Fruit fly (Drosophila melanogaster): ENCODE data around the gene Unc-76.

Gene Unc-76

DNA sequence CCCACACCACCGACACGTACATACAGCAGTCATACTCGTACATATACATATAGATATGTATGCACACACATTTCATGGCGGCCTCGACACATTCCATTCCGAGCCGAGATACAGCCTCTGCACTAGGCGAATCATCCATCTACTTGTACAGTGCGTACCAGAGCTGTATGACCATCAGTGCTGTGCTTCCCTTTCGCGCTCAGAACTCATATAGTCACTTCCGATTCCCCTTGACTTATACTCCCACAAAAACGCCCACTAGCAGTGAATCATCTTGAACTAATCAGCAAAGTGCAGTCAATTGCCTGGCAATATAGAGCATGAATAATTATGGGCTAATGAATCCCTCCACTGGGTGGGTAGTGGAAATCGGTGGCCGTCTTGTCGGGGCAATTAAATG lies 9.4 kb downstream of the Unc-76 start (continued):
- no peak for TF ChIP-seq hkb (optimal IDR thresholded peaks at IDR 0.05)
- no peak for TF ChIP-seq hkb (GFP tag; IDR thresholded peaks at IDR 0.05)
- TF ChIP-seq CG6813 (GFP tag; optimal IDR thresholded peaks at IDR 0.05), result no peak
- peak; percentile 14 for TF ChIP-seq sug (tag; optimal IDR thresholded peaks at IDR 0.05)
- no peak for TF ChIP-seq CG2129 (GFP tag; IDR thresholded peaks at IDR 0.05; ENCODE audit: partially characterized antibody)
- no peak for TF ChIP-seq CG1233 (GFP tag; optimal IDR thresholded peaks at IDR 0.05)
- no peak for TF ChIP-seq CG13775 (GFP tag; optimal IDR thresholded peaks at IDR 0.05)
- TF ChIP-seq CG17359 (tag; optimal IDR thresholded peaks at IDR 0.05), result no peak
- TF ChIP-seq CkIIα-i1 (GFP tag; IDR thresholded peaks at IDR 0.05), result no peak
- TF ChIP-seq phol (tag; optimal IDR thresholded peaks at IDR 0.05), result no peak
- TF ChIP-seq CG8388 (GFP tag; optimal IDR thresholded peaks at IDR 0.05), result peak; percentile 13
- TF ChIP-seq CG32532 (GFP tag; IDR thresholded peaks at IDR 0.05), result no peak
- no peak for TF ChIP-seq ap (GFP tag; IDR thresholded peaks at IDR 0.05)
- no peak for TF ChIP-seq CG7372 (GFP tag; IDR thresholded peaks at IDR 0.05)
- TF ChIP-seq CG5953 (GFP tag; IDR thresholded peaks at IDR 0.05), result no peak
- TF ChIP-seq trh (GFP tag; optimal IDR thresholded peaks at IDR 0.05), result no peak
- no peak for TF ChIP-seq CG6272 (GFP tag; IDR thresholded peaks at IDR 0.05)
- TF ChIP-seq ash1 (GFP tag; optimal IDR thresholded peaks at IDR 0.05), result no peak
- no peak for TF ChIP-seq CG9932 (GFP tag; IDR thresholded peaks at IDR 0.05)
- TF ChIP-seq nerfin-2 (GFP tag; IDR thresholded peaks at IDR 0.05; ENCODE audit: partially characterized antibody), result no peak
- TF ChIP-seq cg (GFP tag; optimal IDR thresholded peaks at IDR 0.05), result peak; percentile 28
- TF ChIP-seq Opbp (GFP tag; IDR thresholded peaks at IDR 0.05; ENCODE audit: partially characterized antibody), result no peak
- no peak for TF ChIP-seq CG17829 (tag; optimal IDR thresholded peaks at IDR 0.05)
- no peak for TF ChIP-seq Optix (GFP tag; IDR thresholded peaks at IDR 0.05)
- TF ChIP-seq az2 (GFP tag; optimal IDR thresholded peaks at IDR 0.05), result no peak
- no peak for TF ChIP-seq CG11093 (GFP tag; IDR thresholded peaks at IDR 0.05)
- peak; percentile 14 for TF ChIP-seq CG10543 (GFP tag; optimal IDR thresholded peaks at IDR 0.05)
- no peak for TF ChIP-seq HLH4C (GFP tag; IDR thresholded peaks at IDR 0.05; ENCODE audit: partially characterized antibody)
- TF ChIP-seq CG7963 (GFP tag; IDR thresholded peaks at IDR 0.05; ENCODE audit: partially characterized antibody), result no peak
- 0 out of 4 replicates have a peak, but pooled peaks have one; percentile 19 for TF ChIP-seq chinmo (GFP tag; IDR thresholded peaks at IDR 0.05; ENCODE audit: partially characterized antibody)
- TF ChIP-seq dmrt99B (tag; optimal IDR thresholded peaks at IDR 0.05), result peak; percentile 5
- TF ChIP-seq zfh1 (GFP tag; IDR thresholded peaks at IDR 0.05), result no peak
- no peak for TF ChIP-seq CG13123 (GFP tag; optimal IDR thresholded peaks at IDR 0.05)
- TF ChIP-seq Dip2 (GFP tag; IDR thresholded peaks at IDR 0.05), result no peak
- TF ChIP-seq sd (tag; optimal IDR thresholded peaks at IDR 0.05), result peak; percentile 75
- TF ChIP-seq Deaf1 (tag; optimal IDR thresholded peaks at IDR 0.05), result peak; percentile 3
- no peak for TF ChIP-seq lmd (GFP tag; IDR thresholded peaks at IDR 0.05)
- TF ChIP-seq sim (GFP tag; IDR thresholded peaks at IDR 0.05), result no peak
- TF ChIP-seq NC2α (GFP tag; optimal IDR thresholded peaks at IDR 0.05), result no peak
- TF ChIP-seq row (GFP tag; IDR thresholded peaks at IDR 0.05), result no peak
- no peak for TF ChIP-seq CG6654 (GFP tag; optimal IDR thresholded peaks at IDR 0.05)
- no peak for TF ChIP-seq oc (tag; optimal IDR thresholded peaks at IDR 0.05)
- no peak for TF ChIP-seq CG1647 (GFP tag; optimal IDR thresholded peaks at IDR 0.05)
- TF ChIP-seq schlank (tag; optimal IDR thresholded peaks at IDR 0.05), result no peak
- TF ChIP-seq tgo (GFP tag; IDR thresholded peaks at IDR 0.05), result no peak
- no peak for TF ChIP-seq HLH3B (GFP tag; IDR thresholded peaks at IDR 0.05)
- no peak for TF ChIP-seq CG13894 (tag; optimal IDR thresholded peaks at IDR 0.05)
- TF ChIP-seq Fer2 (tag; optimal IDR thresholded peaks at IDR 0.05), result no peak
- TF ChIP-seq Sox102F (GFP tag; optimal IDR thresholded peaks at IDR 0.05), result no peak
